Fruit fly (Drosophila melanogaster): ENCODE data around the gene CG3618.

The CG3618 gene

dm6 chr3L:20778224-20779063 lies 37.4 kb downstream of the CG3618 start, which contains the start of the genes Pex16 and Pex14 (continued):
- peak; percentile 78 for TF ChIP-seq CG3847 (GFP tag; IDR thresholded peaks at IDR 0.05)
- TF ChIP-seq CG11723 (GFP tag; optimal IDR thresholded peaks at IDR 0.05): peak; percentile 30
- TF ChIP-seq Taf1 (GFP tag; IDR thresholded peaks at IDR 0.05): peak; percentile 19; the same call in 1 of the 2 replicates
- TF ChIP-seq ftz-f1 (GFP tag; optimal IDR thresholded peaks at IDR 0.05): no peak
- TF ChIP-seq CG11085 (GFP tag; IDR thresholded peaks at IDR 0.05): peak; percentile 71
- no peak for TF ChIP-seq CG8478 (optimal IDR thresholded peaks at IDR 0.05)
- peak in 1 of 2 experiments; percentile 22 for TF ChIP-seq Dfd (GFP tag; optimal IDR thresholded peaks at IDR 0.05)
- peak; percentile 45 for TF ChIP-seq btn (GFP tag; optimal IDR thresholded peaks at IDR 0.05)
- no peak for TF ChIP-seq knrl (GFP tag; IDR thresholded peaks at IDR 0.05; ENCODE audit: partially characterized antibody)
- peak; percentile 61 for TF ChIP-seq Bteb2 (GFP tag; optimal IDR thresholded peaks at IDR 0.05)
- TF ChIP-seq D19B (GFP tag; optimal IDR thresholded peaks at IDR 0.05): peak; percentile 53
- TF ChIP-seq croc (GFP tag; conservative IDR thresholded peaks at IDR 0.05): peak; percentile 38; the same call in 1 of the 3 replicates
- peak; percentile 84 for TF ChIP-seq CG30403 (GFP tag; optimal IDR thresholded peaks at IDR 0.05)
- TF ChIP-seq CG10366 (GFP tag; IDR thresholded peaks at IDR 0.05): peak; percentile 73
- TF ChIP-seq otp (GFP tag; IDR thresholded peaks at IDR 0.05): no peak
- peak; percentile 6 for TF ChIP-seq CG33557 (GFP tag; optimal IDR thresholded peaks at IDR 0.05)
- TF ChIP-seq CG12769 (tag; optimal IDR thresholded peaks at IDR 0.05): no peak
- no peak for TF ChIP-seq rib (GFP tag; IDR thresholded peaks at IDR 0.05)
- TF ChIP-seq CHES-1-like (GFP tag; optimal IDR thresholded peaks at IDR 0.05): peak; percentile 60
- peak; percentile 47 for TF ChIP-seq CG4328 (GFP tag; optimal IDR thresholded peaks at IDR 0.05)
- TF ChIP-seq HmgD (GFP tag; optimal IDR thresholded peaks at IDR 0.05): peak; percentile 75
- peak; percentile 85 for TF ChIP-seq CG11456 (GFP tag; IDR thresholded peaks at IDR 0.05)
- TF ChIP-seq eyg (GFP tag; optimal IDR thresholded peaks at IDR 0.05): peak; percentile 55
- TF ChIP-seq CG3838 (GFP tag; optimal IDR thresholded peaks at IDR 0.05): peak; percentile 26
- TF ChIP-seq Ssrp (tag; optimal IDR thresholded peaks at IDR 0.05): peak; percentile 65
- TF ChIP-seq Tbp (GFP tag; optimal IDR thresholded peaks at IDR 0.05): no peak
- peak; percentile 63 for TF ChIP-seq grau (tag; optimal IDR thresholded peaks at IDR 0.05)
- TF ChIP-seq CG17186 (GFP tag; optimal IDR thresholded peaks at IDR 0.05): peak; percentile 36
- TF ChIP-seq Kr (GFP tag; optimal IDR thresholded peaks at IDR 0.05): no peak
- no peak for TF ChIP-seq Lim3 (GFP tag; IDR thresholded peaks at IDR 0.05)
- TF ChIP-seq Bgb (GFP tag; IDR thresholded peaks at IDR 0.05; ENCODE audit: partially characterized antibody): no peak
- TF ChIP-seq CG13296 (GFP tag; optimal IDR thresholded peaks at IDR 0.05): peak; percentile 45
- no peak for TF ChIP-seq bowl (GFP tag; IDR thresholded peaks at IDR 0.05)
- peak; percentile 69 for TF ChIP-seq CG9727 (GFP tag; optimal IDR thresholded peaks at IDR 0.05)
- TF ChIP-seq CG31365 (tag; optimal IDR thresholded peaks at IDR 0.05): peak; percentile 2
- 0 out of 2 replicates have a peak, but pooled peaks have one; percentile 8 for TF ChIP-seq Adf1 (GFP tag; IDR thresholded peaks at IDR 0.05)
- no peak for TF ChIP-seq Dll (GFP tag; IDR thresholded peaks at IDR 0.05; ENCODE audit: partially characterized antibody)
- TF ChIP-seq chinmo (GFP tag; IDR thresholded peaks at IDR 0.05; ENCODE audit: partially characterized antibody): no peak
- TF ChIP-seq eve (GFP tag; optimal IDR thresholded peaks at IDR 0.05): no peak
- TF ChIP-seq CG43689 (GFP tag; IDR thresholded peaks at IDR 0.05): 0 out of 2 replicates have a peak, but pooled peaks have one; percentile 11
- TF ChIP-seq usp (GFP tag; optimal IDR thresholded peaks at IDR 0.05): no peak
- peak; percentile 47; the same call in 1 of the 2 replicates for TF ChIP-seq GATAe (GFP tag; conservative IDR thresholded peaks at IDR 0.05)
- TF ChIP-seq NC2α (GFP tag; optimal IDR thresholded peaks at IDR 0.05): peak; percentile 63
- TF ChIP-seq crol (GFP tag; IDR thresholded peaks at IDR 0.05): no peak
- peak; percentile 45 for TF ChIP-seq CG4820 (GFP tag; optimal IDR thresholded peaks at IDR 0.05)
- peak; percentile 38 for TF ChIP-seq Ets97D (GFP tag; optimal IDR thresholded peaks at IDR 0.05)
- TF ChIP-seq pnt (GFP tag; optimal IDR thresholded peaks at IDR 0.05): peak; percentile 86
- TF ChIP-seq CG3281 (GFP tag; optimal IDR thresholded peaks at IDR 0.05): peak; percentile 64
- peak; percentile 58; the same call in 1 of the 3 replicates for TF ChIP-seq CG6175 (GFP tag; IDR thresholded peaks at IDR 0.05)
- no peak for TF ChIP-seq CG13894 (tag; optimal IDR thresholded peaks at IDR 0.05)

Measured in whole organism, embryonic.